Worm (Caenorhabditis elegans) whole organism, late embryonic: ENCODE results near the gene srd-56.

ENCODE experiments used
- C08G9.2 ChIP-seq: sonication (generic microtip); optimal IDR thresholded peaks from 2 replicates; lab custom pipeline; 2016; ENCODE audit warnings: mild to moderate bottlenecking, missing genetic modification characterization, moderate library complexity, missing compliant biosample characterization
- K02D7.2 ChIP-seq: sonication (generic microtip); optimal IDR thresholded peaks from 2 replicates; lab custom pipeline; 2017; ENCODE audit warnings: mild to moderate bottlenecking, missing genetic modification characterization, missing compliant biosample characterization
- K09A11.1 ChIP-seq: sonication (generic microtip); optimal IDR thresholded peaks from 2 replicates; lab custom pipeline; 2017; ENCODE audit warnings: antibody characterized with exemption, mild to moderate bottlenecking, missing genetic modification characterization, missing compliant biosample characterization; ENCODE audit not compliant: insufficient read depth
- Y22D7AL.16 ChIP-seq: sonication (generic microtip); optimal IDR thresholded peaks from 2 replicates; lab custom pipeline; 2016; ENCODE audit warnings: missing genetic modification characterization, missing compliant biosample characterization
- ahr-1 ChIP-seq: sonication (generic microtip); optimal IDR thresholded peaks from 2 replicates; lab custom pipeline; 2016; ENCODE audit warnings: missing genetic modification characterization, missing compliant biosample characterization
- ceh-14 ChIP-seq: sonication (generic microtip); optimal IDR thresholded peaks from 2 replicates; lab custom pipeline; 2016; ENCODE audit warnings: missing genotype, missing genetic modification characterization, missing compliant biosample characterization
- ceh-18 ChIP-seq: sonication (generic microtip); optimal IDR thresholded peaks from 2 replicates; lab custom pipeline; 2016; ENCODE audit warnings: missing genetic modification characterization, missing compliant biosample characterization
- ceh-19 ChIP-seq: fragments of 200-800 bp; sonication (Bioruptor generic); optimal IDR thresholded peaks from 2 replicates; lab custom pipeline; 2018; ENCODE audit warnings: mild to moderate bottlenecking, missing genetic modification characterization, missing compliant biosample characterization
- ceh-2 ChIP-seq: sonication (generic microtip); optimal IDR thresholded peaks from 2 replicates; lab custom pipeline; 2016; ENCODE audit warnings: missing genotype, missing genetic modification characterization, missing compliant biosample characterization
- ceh-22 ChIP-seq: sonication (generic microtip); optimal IDR thresholded peaks from 2 replicates; lab custom pipeline; 2017; ENCODE audit warnings: missing biosample characterization, missing genetic modification characterization
- ceh-24 ChIP-seq: sonication (generic microtip); optimal IDR thresholded peaks from 2 replicates; lab custom pipeline; 2016; ENCODE audit warnings: mild to moderate bottlenecking, missing genetic modification characterization, missing compliant biosample characterization
- ceh-31 ChIP-seq: sonication (generic microtip); optimal IDR thresholded peaks from 2 replicates; lab custom pipeline; 2016; ENCODE audit warnings: missing genetic modification characterization, missing compliant biosample characterization
- ceh-34 ChIP-seq: sonication (generic microtip); optimal IDR thresholded peaks from 2 replicates; lab custom pipeline; 2016; ENCODE audit warnings: mild to moderate bottlenecking, missing genetic modification characterization, missing compliant biosample characterization
- ceh-45 ChIP-seq: fragments of 200-800 bp; sonication (Bioruptor generic); IDR thresholded peaks from 2 replicates; pipeline ENCODE4 v1.3.6; 2022; ENCODE audit warnings: missing genetic modification reagents, missing genetic modification characterization, missing compliant biosample characterization
- ceh-6 ChIP-seq: fragments of 200-800 bp; sonication (Bioruptor generic); optimal IDR thresholded peaks from 2 replicates; lab custom pipeline; 2018; ENCODE audit warnings: mild to moderate bottlenecking, missing genetic modification characterization, missing compliant biosample characterization
- ceh-9 ChIP-seq: sonication (generic microtip); optimal IDR thresholded peaks from 2 replicates; lab custom pipeline; 2016; ENCODE audit warnings: mild to moderate bottlenecking, missing genetic modification characterization, inconsistent platforms, missing compliant biosample characterization
- che-1 ChIP-seq: sonication (generic microtip); optimal IDR thresholded peaks from 2 replicates; lab custom pipeline; 2016; ENCODE audit warnings: mild to moderate bottlenecking, missing genetic modification characterization, missing compliant biosample characterization
- dmd-4 ChIP-seq: sonication (generic microtip); optimal IDR thresholded peaks from 2 replicates; lab custom pipeline; 2016; ENCODE audit warnings: borderline replicate concordance, missing genetic modification characterization, missing compliant biosample characterization
- dve-1 ChIP-seq: sonication (generic microtip); optimal IDR thresholded peaks from 2 replicates; lab custom pipeline; 2017; ENCODE audit warnings: antibody characterized with exemption, mild to moderate bottlenecking, missing genetic modification characterization, missing compliant biosample characterization
- elt-2 ChIP-seq: sonication (generic microtip); optimal IDR thresholded peaks from 2 replicates; lab custom pipeline; 2016; ENCODE audit warnings: missing genetic modification reagents, missing genetic modification characterization, missing compliant biosample characterization
- fax-1 ChIP-seq: sonication (generic microtip); optimal IDR thresholded peaks from 2 replicates; lab custom pipeline; 2016; ENCODE audit warnings: missing genotype, missing genetic modification characterization, missing compliant biosample characterization
- fkh-10 ChIP-seq: fragments of 150-350 bp; optimal IDR thresholded peaks from 2 replicates; lab custom pipeline; 2014; ENCODE audit warnings: missing biosample characterization, missing genetic modification reagents, missing genetic modification characterization
- fkh-6 ChIP-seq: sonication (generic microtip); optimal IDR thresholded peaks from 2 replicates; lab custom pipeline; 2016; ENCODE audit warnings: missing genetic modification characterization, missing compliant biosample characterization
- hlh-13 ChIP-seq: fragments of 200-800 bp; sonication (Bioruptor generic); optimal IDR thresholded peaks from 2 replicates; lab custom pipeline; 2018; ENCODE audit warnings: mild to moderate bottlenecking, missing genetic modification characterization, missing compliant biosample characterization
- lim-6 ChIP-seq: sonication (generic microtip); optimal IDR thresholded peaks from 2 replicates; lab custom pipeline; 2016; ENCODE audit warnings: missing genetic modification characterization, missing compliant biosample characterization
- mec-3 ChIP-seq: sonication (generic microtip); optimal IDR thresholded peaks from 2 replicates; lab custom pipeline; 2016; ENCODE audit warnings: borderline replicate concordance, missing genetic modification characterization, missing compliant biosample characterization
- nhr-232 ChIP-seq: sonication (generic microtip); optimal IDR thresholded peaks from 2 replicates; lab custom pipeline; 2016; ENCODE audit warnings: missing genetic modification characterization, missing compliant biosample characterization
- odd-2 ChIP-seq: sonication (generic microtip); optimal IDR thresholded peaks from 2 replicates; lab custom pipeline; 2017; ENCODE audit warnings: antibody characterized with exemption, mild to moderate bottlenecking, missing genetic modification characterization, missing compliant biosample characterization
- pag-3 ChIP-seq: sonication (generic microtip); optimal IDR thresholded peaks from 2 replicates; lab custom pipeline; 2016; ENCODE audit warnings: missing compliant biosample characterization, missing genetic modification characterization, borderline replicate concordance
- pax-1 ChIP-seq: fragments of 150-350 bp; optimal IDR thresholded peaks from 2 replicates; lab custom pipeline; 2014; ENCODE audit warnings: missing biosample characterization, missing genetic modification characterization
- pha-2 ChIP-seq: sonication (generic microtip); optimal IDR thresholded peaks from 2 replicates; lab custom pipeline; 2017; ENCODE audit warnings: mild to moderate bottlenecking, missing genetic modification characterization, missing compliant biosample characterization
- pha-4 ChIP-seq: fragments of 150-350 bp; optimal IDR thresholded peaks from 2 replicates; lab custom pipeline; 2018; ENCODE audit warnings: missing biosample characterization, missing genetic modification reagents, missing genetic modification characterization
- sdc-2 ChIP-seq: sonication (generic microtip); optimal IDR thresholded peaks from 2 replicates; lab custom pipeline; 2016; ENCODE audit warnings: missing genotype, missing genetic modification characterization, missing compliant biosample characterization
- sox-4 ChIP-seq: sonication (generic microtip); optimal IDR thresholded peaks from 2 replicates; lab custom pipeline; 2017; ENCODE audit warnings: mild to moderate bottlenecking, missing genetic modification characterization, inconsistent platforms, missing compliant biosample characterization
- tbx-2 ChIP-seq: sonication (generic microtip); optimal IDR thresholded peaks from 2 replicates; lab custom pipeline; 2016; ENCODE audit warnings: missing genetic modification characterization, missing compliant biosample characterization
- tbx-7 ChIP-seq: sonication (generic microtip); optimal IDR thresholded peaks from 2 replicates; lab custom pipeline; 2016; ENCODE audit warnings: missing genotype, missing genetic modification characterization, missing compliant biosample characterization
- ttx-3 ChIP-seq: sonication (generic microtip); optimal IDR thresholded peaks from 2 replicates; lab custom pipeline; 2016; ENCODE audit warnings: missing genetic modification reagents, missing genetic modification characterization, missing compliant biosample characterization
- unc-3 ChIP-seq, 2 experiments: fragments of 200-800 bp in 1 of 2; sonication (Bioruptor generic) in 1 of 2; sonication (generic microtip) in 1 of 2; conservative IDR thresholded peaks in 1 of 2; optimal IDR thresholded peaks in 1 of 2; 2 replicates each; pipeline versions ENCODE4 v1.3.6 to Lab custom; 2016 to 2022; ENCODE audit warnings: missing compliant biosample characterization in 2 of 2, missing genetic modification characterization in 2 of 2, missing genetic modification reagents in 1 of 2
- unc-42 ChIP-seq: sonication (generic microtip); optimal IDR thresholded peaks from 2 replicates; lab custom pipeline; 2016; ENCODE audit warnings: missing genotype, missing genetic modification characterization, missing compliant biosample characterization
- unc-55 ChIP-seq: sonication (generic microtip); optimal IDR thresholded peaks from 2 replicates; lab custom pipeline; 2017; ENCODE audit warnings: missing biosample characterization, missing genetic modification reagents, missing genetic modification characterization
- unc-86 ChIP-seq: sonication (generic microtip); optimal IDR thresholded peaks from 2 replicates; lab custom pipeline; 2016; ENCODE audit warnings: missing genetic modification characterization, missing compliant biosample characterization
- zip-5 ChIP-seq: sonication (generic microtip); optimal IDR thresholded peaks from 2 replicates; lab custom pipeline; 2016; ENCODE audit warnings: missing genetic modification characterization, missing compliant biosample characterization
- ztf-16 ChIP-seq: sonication (generic microtip); optimal IDR thresholded peaks from 2 replicates; lab custom pipeline; 2017; ENCODE audit warnings: missing genetic modification characterization, missing compliant biosample characterization

The srd-56 gene

DNA sequence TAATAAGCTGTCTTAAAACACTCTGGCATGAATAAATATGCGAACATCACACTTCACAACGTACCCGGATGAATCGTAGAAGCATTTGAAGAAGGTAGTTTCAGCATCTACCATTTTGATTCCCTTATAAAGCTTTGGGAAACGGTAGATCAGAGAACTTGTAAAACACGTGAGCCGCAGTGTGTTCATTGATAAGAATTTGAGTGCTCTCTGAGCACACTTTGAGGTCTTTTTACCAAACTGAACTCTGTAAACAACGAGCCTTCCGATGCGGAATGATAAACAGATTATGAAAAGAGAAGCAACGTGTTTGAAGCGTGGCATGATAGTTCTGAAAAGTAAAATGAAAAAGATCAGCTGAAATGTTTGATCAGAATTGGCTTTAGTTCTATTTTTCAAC is 35.2 kb upstream of the srd-56 start, which contains the start of gene aqp-1:
TSS of gene aqp-1 (minus strand) at position 102 of the 400 bp plus-strand sequence.
- TF ChIP-seq pag-3 (tag; lab: Kevin White, UChicago) (no peak), ceh-18 (tag; lab: Kevin White, UChicago) (no peak)

DNA sequence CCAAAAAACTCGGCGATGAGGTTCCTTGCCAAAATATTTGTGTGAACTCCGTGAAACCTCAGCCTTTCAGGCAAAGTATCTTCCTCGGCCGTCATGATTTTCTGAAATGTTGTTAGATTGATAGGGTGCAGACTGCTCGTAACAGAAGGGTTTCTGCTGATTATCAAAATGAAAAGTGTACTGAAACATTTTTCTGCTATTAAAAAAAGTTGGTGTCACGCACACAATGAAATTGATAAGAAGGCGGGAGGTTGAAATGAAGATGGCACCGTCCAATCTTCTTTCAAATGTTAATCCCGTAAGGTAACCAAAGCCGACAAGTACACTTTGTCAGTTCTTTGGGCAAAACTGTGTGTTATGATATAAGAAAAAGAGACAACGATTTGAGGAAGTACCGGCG is 33.9 kb upstream of the srd-56 start:
- TF ChIP-seq ceh-31 (no peak), ceh-19 (no peak), dmd-4 (tag; lab: Kevin White, UChicago) (no peak), sox-4 (tag; lab: Kevin White, UChicago) (no peak), unc-86 (tag; lab: Kevin White, UChicago) (no peak), che-1 (tag; lab: Kevin White, UChicago) (no peak), nhr-232 (tag; lab: Kevin White, UChicago) (no peak), ttx-3 (tag; lab: Kevin White, UChicago) (no peak), mec-3 (tag; lab: Kevin White, UChicago) (no peak), pha-4 (tag; lab: Kevin White, UChicago) (no peak), Y22D7AL.16 (tag; lab: Kevin White, UChicago) (no peak), ceh-2 (no peak), ceh-9 (no peak), pax-1 (tag; lab: Kevin White, UChicago) (no peak), ztf-16 (no peak), elt-2 (tag; lab: Kevin White, UChicago) (no peak), ceh-34 (no peak), odd-2 (no peak), fax-1 (tag; lab: Kevin White, UChicago) (no peak)
- TF ChIP-seq, all 69 proteins: peak for 0

DNA sequence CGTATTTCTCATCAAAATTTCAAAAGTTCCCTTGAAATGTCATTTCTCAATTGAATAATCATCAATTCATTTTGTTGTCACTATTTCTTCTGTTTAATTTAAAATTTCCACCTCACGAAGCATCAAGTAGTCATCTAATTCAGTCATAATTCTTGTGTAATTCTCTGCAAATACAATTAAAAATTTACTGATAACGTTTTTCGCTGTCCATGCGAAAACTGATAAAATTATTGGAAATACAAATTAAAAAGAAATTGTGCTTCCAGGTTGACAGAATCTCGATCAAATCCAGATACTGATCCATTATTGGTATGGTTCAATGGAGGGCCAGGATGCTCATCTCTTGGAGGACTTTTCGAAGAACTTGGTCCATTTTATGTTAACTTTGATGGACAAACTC is 30.3 kb upstream of the srd-56 start:
- no peak for TF ChIP-seq zip-5 (tag; lab: Kevin White, UChicago)
- no peak for TF ChIP-seq ahr-1 (tag; lab: Kevin White, UChicago)
- TF ChIP-seq ceh-19: no peak
- no peak for TF ChIP-seq ceh-31
- no peak for TF ChIP-seq unc-55 (GFP tag; lab: Kevin White, UChicago)
- TF ChIP-seq dve-1: no peak
- TF ChIP-seq ceh-22 (tag; lab: Kevin White, UChicago): no peak
- no peak for TF ChIP-seq unc-86 (tag; lab: Kevin White, UChicago)
- no peak for TF ChIP-seq K02D7.2 (tag; lab: Kevin White, UChicago)
- TF ChIP-seq pag-3 (tag; lab: Kevin White, UChicago): no peak
- TF ChIP-seq ceh-45 (GFP tag; lab: Robert Waterston, UW): no peak
- no peak for TF ChIP-seq unc-42 (tag; lab: Kevin White, UChicago)
- no peak for TF ChIP-seq ceh-6
- no peak for TF ChIP-seq ceh-14 (tag; lab: Kevin White, UChicago)

DNA sequence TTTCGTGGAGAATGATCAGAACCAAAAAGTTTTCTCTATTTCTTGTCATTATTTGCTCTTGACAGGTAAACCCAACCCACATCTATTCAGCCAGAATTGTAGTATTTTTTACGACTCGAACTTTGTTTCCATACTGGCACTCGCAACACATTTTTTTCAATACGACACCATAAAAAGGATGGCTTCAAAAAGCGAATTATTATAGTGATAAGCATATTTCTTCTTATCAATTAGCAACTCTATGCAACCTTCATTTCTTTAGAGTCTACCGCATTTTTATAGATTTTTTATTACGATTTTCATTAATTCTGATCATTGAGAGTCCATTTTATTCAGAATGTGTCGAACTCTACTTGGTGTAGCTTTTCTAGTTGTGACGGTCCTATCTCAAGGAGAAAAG is 29.5 kb upstream of the srd-56 start, which contains the start of gene ctsa-3.1:
TSS of gene ctsa-3.1 (plus strand) at position 337 of the 400 bp plus-strand sequence.
- TF ChIP-seq unc-42 (tag; lab: Kevin White, UChicago) (no peak), sox-4 (tag; lab: Kevin White, UChicago) (no peak), pha-2 (tag; lab: Kevin White, UChicago) (no peak), tbx-7 (tag; lab: Kevin White, UChicago) (no peak), sdc-2 (no peak), fkh-10 (GFP tag; lab: Kevin White, UChicago) (no peak), K09A11.1 (tag; lab: Kevin White, UChicago) (no peak), mec-3 (tag; lab: Kevin White, UChicago) (no peak), unc-55 (GFP tag; lab: Kevin White, UChicago) (no peak), ceh-22 (tag; lab: Kevin White, UChicago) (no peak), odd-2 (no peak), C08G9.2 (tag; lab: Kevin White, UChicago) (no peak), hlh-13 (GFP tag; lab: Kevin White, UChicago) (no peak), unc-3 (GFP tag; conservative IDR thresholded peaks at IDR 0.05; lab: Robert Waterston, UW) (no peak), unc-3 (tag; optimal IDR thresholded peaks at IDR 0.05; lab: Kevin White, UChicago) (no peak), ceh-6 (no peak), lim-6 (tag; lab: Kevin White, UChicago) (no peak), tbx-2 (tag; lab: Kevin White, UChicago) (no peak), ceh-24 (no peak), fkh-6 (tag; lab: Kevin White, UChicago) (no peak)
